Fruit fly (Drosophila melanogaster) whole organism, embryonic: ENCODE measurements around the gene Ir31a.

Experiments used
- Bdp1 ChIP-seq: fragments of 200-800 bp; sonication (Bioruptor generic); optimal IDR thresholded peaks from 3 replicates; lab custom pipeline; 2016; ENCODE audit warnings: missing biosample characterization, missing genetic modification characterization
- CG10147 ChIP-seq: fragments of 200-800 bp; sonication (Bioruptor generic); optimal IDR thresholded peaks from 2 replicates; lab custom pipeline; 2019; ENCODE audit warnings: missing biosample characterization, mild to moderate bottlenecking, missing genetic modification characterization, moderate library complexity
- CG12104 ChIP-seq: fragments of 200-800 bp; sonication (Bioruptor generic); optimal IDR thresholded peaks from 3 replicates; lab custom pipeline; 2016; ENCODE audit warnings: missing biosample characterization, missing genetic modification characterization
- CG12155 ChIP-seq: fragments of 200-800 bp; sonication (Bioruptor generic); optimal IDR thresholded peaks from 3 replicates; lab custom pipeline; 2016; ENCODE audit warnings: missing biosample characterization, missing genetic modification characterization
- CG1233 ChIP-seq: fragments of 200-800 bp; sonication (Bioruptor generic); optimal IDR thresholded peaks from 4 replicates; lab custom pipeline; 2018; ENCODE audit warnings: missing biosample characterization, mild to moderate bottlenecking, missing genetic modification characterization
- CG13296 ChIP-seq: fragments of 200-800 bp; sonication (Bioruptor generic); optimal IDR thresholded peaks from 3 replicates; lab custom pipeline; 2018; ENCODE audit warnings: missing biosample characterization, mild to moderate bottlenecking, missing genetic modification characterization
- CG1529 ChIP-seq: fragments of 200-800 bp; sonication (Bioruptor generic); optimal IDR thresholded peaks from 3 replicates; lab custom pipeline; 2018; ENCODE audit warnings: missing biosample characterization, missing genetic modification characterization
- CG15479 ChIP-seq: fragments of 200-800 bp; sonication (Bioruptor generic); optimal IDR thresholded peaks from 3 replicates; lab custom pipeline; 2019; ENCODE audit warnings: missing biosample characterization, mild to moderate bottlenecking, missing genetic modification characterization, moderate library complexity
- CG16815 ChIP-seq: fragments of 200-800 bp; sonication (Bioruptor generic); optimal IDR thresholded peaks from 3 replicates; lab custom pipeline; 2017; ENCODE audit warnings: missing biosample characterization, mild to moderate bottlenecking, missing genetic modification characterization
- CG17186 ChIP-seq: fragments of 200-800 bp; sonication (Bioruptor generic); optimal IDR thresholded peaks from 3 replicates; lab custom pipeline; 2017; ENCODE audit warnings: missing biosample characterization, missing genetic modification reagents, missing genetic modification characterization
- CG2129 ChIP-seq: fragments of 200-800 bp; sonication (Bioruptor generic); IDR thresholded peaks from 2 replicates; pipeline ENCODE4 v1.3.6; 2022; ENCODE audit warnings: missing biosample characterization, missing genetic modification characterization; ENCODE audit not compliant: partially characterized antibody
- CG33557 ChIP-seq: fragments of 200-800 bp; sonication (Bioruptor generic); optimal IDR thresholded peaks from 2 replicates; lab custom pipeline; 2019; ENCODE audit warnings: missing biosample characterization, mild to moderate bottlenecking, missing genetic modification characterization, moderate library complexity
- CG3847 ChIP-seq: fragments of 200-800 bp; sonication (Bioruptor generic); IDR thresholded peaks from 2 replicates; pipeline ENCODE4 v1.3.6; 2022; ENCODE audit warnings: missing biosample characterization, missing genetic modification characterization
- CG42726 ChIP-seq: fragments of 200-800 bp; sonication (Bioruptor generic); IDR thresholded peaks from 2 replicates; pipeline ENCODE4 v1.3.6; 2022; ENCODE audit warnings: missing biosample characterization, missing genetic modification characterization; ENCODE audit not compliant: partially characterized antibody
- CG4328 ChIP-seq: fragments of 200-800 bp; sonication (Bioruptor generic); optimal IDR thresholded peaks from 3 replicates; lab custom pipeline; 2017; ENCODE audit warnings: missing biosample characterization, missing genetic modification reagents, missing genetic modification characterization
- CG5245 ChIP-seq: fragments of 200-800 bp; sonication (Bioruptor generic); optimal IDR thresholded peaks from 3 replicates; lab custom pipeline; 2016; ENCODE audit warnings: missing biosample characterization, missing genetic modification characterization
- CG6791 ChIP-seq: fragments of 200-800 bp; sonication (Bioruptor generic); IDR thresholded peaks from 3 replicates; pipeline ENCODE4 v1.3.6; 2022; ENCODE audit warnings: missing biosample characterization, missing genetic modification characterization; ENCODE audit not compliant: partially characterized antibody
- CG8290 ChIP-seq, 3 experiments: fragments of 200-800 bp; sonication (Bioruptor generic); optimal IDR thresholded peaks; 2 replicates each; lab custom pipeline; 2016 to 2019; ENCODE audit warnings: missing biosample characterization in 3 of 3, missing genetic modification characterization in 3 of 3, mild to moderate bottlenecking in 2 of 3, moderate library complexity in 1 of 3
- CG8478 ChIP-seq: fragments of >200 bp; optimal IDR thresholded peaks from 2 replicates; lab custom pipeline; 2018
- CG9727 ChIP-seq: fragments of 200-800 bp; sonication (Bioruptor generic); optimal IDR thresholded peaks from 3 replicates; lab custom pipeline; 2017; ENCODE audit warnings: missing biosample characterization, mild to moderate bottlenecking, missing genetic modification characterization
- CHES-1-like ChIP-seq: fragments of 200-800 bp; sonication (Bioruptor generic); optimal IDR thresholded peaks from 2 replicates; lab custom pipeline; 2016; ENCODE audit warnings: missing biosample characterization, missing genetic modification characterization
- CTCF ChIP-seq: fragments of 200-800 bp; sonication (Bioruptor generic); optimal IDR thresholded peaks from 2 replicates; lab custom pipeline; 2017; ENCODE audit warnings: missing biosample characterization, mild to moderate bottlenecking, missing genetic modification characterization, moderate library complexity
- Doc3 ChIP-seq: fragments of 200-800 bp; sonication (Bioruptor generic); IDR thresholded peaks from 3 replicates; pipeline ENCODE4 v1.3.6; 2022; ENCODE audit warnings: missing biosample characterization, missing genetic modification characterization; ENCODE audit not compliant: partially characterized antibody
- Dref ChIP-seq: fragments of 200-800 bp; sonication (Bioruptor generic); IDR thresholded peaks from 2 replicates; pipeline ENCODE4 v1.3.6; 2022; ENCODE audit warnings: missing biosample characterization, missing genetic modification characterization
- Ets65A ChIP-seq: fragments of 200-800 bp; sonication (Bioruptor generic); peaks from one replicate; lab custom pipeline; 2016; ENCODE audit warnings: missing biosample characterization, missing genetic modification characterization
- Fer2 ChIP-seq: fragments of 200-800 bp; sonication (Bioruptor generic); optimal IDR thresholded peaks from 2 replicates; lab custom pipeline; 2018; ENCODE audit warnings: missing biosample characterization, mild to moderate bottlenecking, missing genetic modification characterization, moderate library complexity
- Fer3 ChIP-seq: fragments of 200-800 bp; sonication (Bioruptor generic); optimal IDR thresholded peaks from 2 replicates; lab custom pipeline; 2018; ENCODE audit warnings: missing biosample characterization, mild to moderate bottlenecking, missing genetic modification characterization, moderate library complexity
- H15 ChIP-seq: fragments of 200-800 bp; sonication (Bioruptor generic); IDR thresholded peaks from 3 replicates; pipeline ENCODE4 v1.3.6; 2022; ENCODE audit warnings: missing biosample characterization, missing genetic modification characterization
- Hand ChIP-seq: fragments of 200-800 bp; sonication (Bioruptor generic); optimal IDR thresholded peaks from 2 replicates; lab custom pipeline; 2017; ENCODE audit warnings: mild to moderate bottlenecking, missing biosample characterization, missing genetic modification reagents, missing genetic modification characterization
- Lhr ChIP-seq: fragments of 200-800 bp; sonication (Bioruptor generic); optimal IDR thresholded peaks from 3 replicates; lab custom pipeline; 2017; ENCODE audit warnings: mild to moderate bottlenecking, missing biosample characterization, missing genetic modification reagents, missing genetic modification characterization
- Sox102F ChIP-seq: fragments of 200-800 bp; sonication (Bioruptor generic); optimal IDR thresholded peaks from 2 replicates; lab custom pipeline; 2018; ENCODE audit warnings: missing biosample characterization, mild to moderate bottlenecking, missing genetic modification characterization, moderate library complexity
- Sry-δ ChIP-seq: fragments of 200-800 bp; sonication (Bioruptor generic); optimal IDR thresholded peaks from 2 replicates; lab custom pipeline; 2016; ENCODE audit warnings: missing biosample characterization, missing genetic modification characterization
- ase ChIP-seq: fragments of 200-800 bp; sonication (Bioruptor generic); IDR thresholded peaks from 3 replicates; pipeline ENCODE4 v1.3.6; 2022; ENCODE audit warnings: missing biosample characterization, missing genetic modification characterization
- crp ChIP-seq, 2 experiments: fragments of 200-800 bp; sonication (Bioruptor generic); optimal IDR thresholded peaks; 2 replicates in 1 of 2; 3 replicates in 1 of 2; lab custom pipeline; 2017; ENCODE audit warnings: missing biosample characterization in 2 of 2, missing genetic modification characterization in 2 of 2, mild to moderate bottlenecking in 1 of 2, moderate library complexity in 1 of 2
- ewg ChIP-seq: fragments of 200-800 bp; sonication (Bioruptor generic); optimal IDR thresholded peaks from 3 replicates; lab custom pipeline; 2017; ENCODE audit warnings: mild to moderate bottlenecking, missing biosample characterization, missing genetic modification reagents, missing genetic modification characterization
- gcm ChIP-seq: fragments of 200-800 bp; sonication (Bioruptor generic); optimal IDR thresholded peaks from 2 replicates; lab custom pipeline; 2019; ENCODE audit warnings: missing biosample characterization, mild to moderate bottlenecking, missing genetic modification characterization, moderate library complexity
- lbe ChIP-seq: fragments of 200-800 bp; sonication (Bioruptor generic); optimal IDR thresholded peaks from 2 replicates; lab custom pipeline; 2016; ENCODE audit warnings: missing biosample characterization, mild to moderate bottlenecking, missing genetic modification characterization
- lmd ChIP-seq: fragments of 200-800 bp; sonication (Bioruptor generic); IDR thresholded peaks from 2 replicates; pipeline ENCODE4 v1.3.6; 2022; ENCODE audit warnings: missing biosample characterization, missing genetic modification characterization
- lola ChIP-seq, 3 experiments: fragments of >200 bp in 2 of 3; fragments of 200-800 bp in 1 of 3; sonication (Bioruptor generic) in 1 of 3; optimal IDR thresholded peaks; 2 replicates each; lab custom pipeline; 2017 to 2019; ENCODE audit warnings: missing biosample characterization in 3 of 3, missing genetic modification characterization in 3 of 3, mild to moderate bottlenecking in 1 of 3, moderate library complexity in 1 of 3
- pum ChIP-seq: fragments of 200-800 bp; sonication (Bioruptor generic); optimal IDR thresholded peaks from 2 replicates; lab custom pipeline; 2016; ENCODE audit warnings: missing biosample characterization, missing genetic modification characterization
- run ChIP-seq: fragments of 200-800 bp; sonication (Bioruptor generic); optimal IDR thresholded peaks from 3 replicates; lab custom pipeline; 2018; ENCODE audit warnings: missing biosample characterization, mild to moderate bottlenecking, missing genetic modification characterization
- scrt ChIP-seq: fragments of 200-800 bp; sonication (Bioruptor generic); optimal IDR thresholded peaks from 2 replicates; lab custom pipeline; 2018; ENCODE audit warnings: missing biosample characterization, mild to moderate bottlenecking, missing genetic modification characterization, moderate library complexity
- sd ChIP-seq: fragments of 200-800 bp; sonication (Bioruptor generic); optimal IDR thresholded peaks from 3 replicates; lab custom pipeline; 2018; ENCODE audit warnings: missing biosample characterization, mild to moderate bottlenecking, missing genetic modification characterization, moderate library complexity
- shn ChIP-seq: fragments of 200-800 bp; sonication (Bioruptor generic); optimal IDR thresholded peaks from 3 replicates; lab custom pipeline; 2016; ENCODE audit warnings: missing biosample characterization, missing genetic modification characterization
- tio ChIP-seq: fragments of 200-800 bp; sonication (Bioruptor generic); optimal IDR thresholded peaks from 2 replicates; lab custom pipeline; 2017; ENCODE audit warnings: missing biosample characterization, missing genetic modification characterization, inconsistent platforms
- tll ChIP-seq, 2 experiments: fragments of 200-800 bp in 1 of 2; fragments of >200 bp in 1 of 2; sonication (Bioruptor generic) in 1 of 2; optimal IDR thresholded peaks; 2 replicates each; lab custom pipeline; 2017 to 2019; ENCODE audit warnings: missing biosample characterization in 2 of 2, missing genetic modification characterization in 2 of 2, mild to moderate bottlenecking in 1 of 2, moderate library complexity in 1 of 2
- tx ChIP-seq: fragments of 200-800 bp; sonication (Bioruptor generic); optimal IDR thresholded peaks from 2 replicates; lab custom pipeline; 2016; ENCODE audit warnings: missing biosample characterization, missing genetic modification characterization
- vnd ChIP-seq: fragments of 200-800 bp; sonication (Bioruptor generic); IDR thresholded peaks from 3 replicates; pipeline ENCODE4 v1.3.6; 2022; ENCODE audit warnings: missing biosample characterization, missing genetic modification characterization; ENCODE audit not compliant: partially characterized antibody
- zf30C ChIP-seq: fragments of 200-800 bp; sonication (Bioruptor generic); optimal IDR thresholded peaks from 3 replicates; lab custom pipeline; 2018; ENCODE audit warnings: missing biosample characterization, mild to moderate bottlenecking, missing genetic modification characterization

Ir31a gene

DNA sequence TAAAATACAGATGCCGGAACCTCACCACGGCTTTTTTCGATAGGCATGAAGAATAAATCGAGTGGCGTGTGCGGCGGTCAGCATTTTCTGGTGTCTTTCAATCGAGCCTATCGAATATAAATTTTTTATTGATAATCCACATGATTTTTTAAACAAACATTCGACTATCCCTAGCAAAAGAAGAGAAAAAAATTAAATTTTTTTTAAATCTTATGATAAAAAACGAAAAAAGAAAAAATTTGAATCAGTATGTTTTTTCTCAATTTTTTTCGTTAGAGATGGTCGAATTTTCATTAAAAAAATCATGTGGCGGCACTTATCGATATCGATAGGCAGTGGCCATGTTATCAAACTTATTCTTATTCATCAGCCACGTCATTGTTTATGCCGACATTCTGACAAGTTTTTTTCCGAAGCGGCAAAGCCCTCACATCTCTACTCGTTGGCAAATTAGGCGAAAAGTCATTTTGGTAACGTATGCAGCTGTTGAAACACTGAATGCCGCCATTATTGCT, 21.2 kb downstream of the Ir31a start, which contains the start of the genes SmB and KdelR (continued):
- no peak for TF ChIP-seq Bdp1
- no peak for TF ChIP-seq Sox102F (GFP tag; lab: Kevin White, UChicago)
- TF ChIP-seq Doc3 (GFP tag; lab: Robert Waterston, UW): peak; percentile 57; the same call in 1 of the 3 replicates
- no peak for TF ChIP-seq tio (GFP tag; lab: Kevin White, UChicago)
- TF ChIP-seq CG15479: no peak
- TF ChIP-seq CG1529 (GFP tag; lab: Kevin White, UChicago): no peak
- no peak for TF ChIP-seq zf30C
- no peak for TF ChIP-seq CG4328 (GFP tag; lab: Kevin White, UChicago)
- TF ChIP-seq Lhr (GFP tag; lab: Kevin White, UChicago): peak; percentile 56
- TF ChIP-seq CG12155 (GFP tag; lab: Kevin White, UChicago): peak; percentile 52
- no peak for TF ChIP-seq ase (GFP tag; lab: Robert Waterston, UW)
- TF ChIP-seq ewg (GFP tag; lab: Kevin White, UChicago): peak; percentile 56
- no peak for TF ChIP-seq tx
- TF ChIP-seq vnd: peak; percentile 89; the same call in 2 of the 3 replicates
- TF ChIP-seq CHES-1-like (GFP tag; lab: Kevin White, UChicago): peak; percentile 26
- no peak for TF ChIP-seq sd (tag; lab: Kevin White, UChicago)
- TF ChIP-seq CG3847 (GFP tag; lab: Robert Waterston, UW): no peak
- TF ChIP-seq H15: no peak
- TF ChIP-seq CG8290 (GFP tag; optimal IDR thresholded peaks at IDR 0.05; lab: Kevin White, UChicago): peak; percentile 40
- TF ChIP-seq CG8290 (tag; optimal IDR thresholded peaks at IDR 0.05; lab: Kevin White, UChicago): peak in 1 of 2 experiments; percentile 53
- TF ChIP-seq Fer3 (tag; lab: Kevin White, UChicago): no peak
- TF ChIP-seq Hand (GFP tag; lab: Kevin White, UChicago): no peak
- TF ChIP-seq CG33557 (GFP tag; lab: Kevin White, UChicago): peak; percentile 26
- TF ChIP-seq tll (GFP tag; optimal IDR thresholded peaks at IDR 0.05; lab: Kevin White, UChicago): no peak
- peak; percentile 77 for TF ChIP-seq CG6791 (GFP tag; lab: Robert Waterston, UW)
- peak; percentile 42 for TF ChIP-seq CG9727 (GFP tag; lab: Kevin White, UChicago)
- peak; percentile 89 for TF ChIP-seq Sry-δ (GFP tag; lab: Kevin White, UChicago)
- peak; percentile 40 for TF ChIP-seq gcm (GFP tag; lab: Kevin White, UChicago)
- TF ChIP-seq Ets65A (GFP tag; lab: Kevin White, UChicago): no peak
- peak; percentile 67 for TF ChIP-seq lbe (GFP tag; lab: Kevin White, UChicago)
- TF ChIP-seq CG2129 (GFP tag; lab: Robert Waterston, UW): peak; percentile 31; the same call in 1 of the 2 replicates
- TF ChIP-seq CG8478 (lab: Kevin White, UChicago): no peak
- peak; percentile 10 for TF ChIP-seq pum (GFP tag; lab: Kevin White, UChicago)
- peak in 1 of 3 experiments; percentile 19 for TF ChIP-seq lola (GFP tag; optimal IDR thresholded peaks at IDR 0.05; lab: Kevin White, UChicago)
- no peak for TF ChIP-seq CG12104 (GFP tag; lab: Kevin White, UChicago)
- TF ChIP-seq CTCF: no peak
- no peak for TF ChIP-seq run (tag; lab: Kevin White, UChicago)
- TF ChIP-seq CG13296 (GFP tag; lab: Kevin White, UChicago): peak; percentile 17
- TF ChIP-seq lmd (GFP tag; lab: Robert Waterston, UW): no peak
- peak; percentile 80 for TF ChIP-seq Dref (GFP tag; lab: Robert Waterston, UW)
- TF ChIP-seq scrt (GFP tag; lab: Kevin White, UChicago): no peak
- TF ChIP-seq shn: no peak
- TF ChIP-seq CG1233: no peak
- no peak for TF ChIP-seq Fer2 (tag; lab: Kevin White, UChicago)
- no peak for TF ChIP-seq CG42726 (GFP tag; lab: Robert Waterston, UW)
- no peak for TF ChIP-seq CG10147 (GFP tag; lab: Kevin White, UChicago)
- TF ChIP-seq crp (GFP tag; optimal IDR thresholded peaks at IDR 0.05; lab: Kevin White, UChicago): peak in 1 of 2 experiments; percentile 54
- peak; percentile 3 for TF ChIP-seq CG17186 (GFP tag; lab: Kevin White, UChicago)
- TF ChIP-seq CG16815 (GFP tag; lab: Kevin White, UChicago): no peak
- no peak for TF ChIP-seq CG5245 (GFP tag; lab: Kevin White, UChicago)
